Fruit fly (Drosophila melanogaster) S2 (cell line): ENCODE measurements around the gene Mco1.

Source experiments
- CG8478 ChIP-seq: fragments of >200 bp; optimal IDR thresholded peaks from 2 replicates; lab custom pipeline; 2018
- CTCF ChIP-seq, 2 experiments: fragments of >200 bp; optimal IDR thresholded peaks; 2 replicates each; lab custom pipeline; 2018

DNA sequence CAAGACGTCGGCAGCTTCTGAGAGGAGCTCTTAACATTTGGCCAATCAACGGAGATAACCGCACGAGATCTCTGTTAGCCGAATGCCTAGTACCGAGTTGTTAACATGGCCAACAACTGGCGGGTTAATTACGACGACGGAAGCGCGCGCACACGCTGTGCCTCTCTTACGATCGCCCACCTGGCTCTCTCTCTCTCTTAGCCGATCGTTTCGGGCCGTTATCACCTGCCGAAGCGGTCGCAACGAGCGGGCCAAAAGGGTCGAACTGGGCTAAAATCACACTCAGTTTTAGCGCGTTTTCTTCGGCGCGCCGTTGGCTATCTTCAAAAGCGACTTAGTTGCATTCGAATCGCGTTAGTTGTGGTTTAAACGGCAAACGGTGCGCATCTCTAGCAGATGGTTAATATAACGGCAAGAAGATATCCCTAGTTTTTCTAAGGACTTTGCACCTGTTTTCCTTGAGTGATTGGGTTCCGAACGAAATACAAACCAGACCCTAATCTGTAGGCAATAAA is at the start of gene Mco1:
- TF ChIP-seq CTCF (optimal IDR thresholded peaks at IDR 0.05; lab: Kevin White, UChicago), result no peak
- TF ChIP-seq CG8478 (lab: Kevin White, UChicago), result no peak
